Worm (Caenorhabditis elegans) whole organism, late embryonic: ENCODE results near the gene prx-12.
A peak's percentile ranks its signal among the peaks of the same experiment; 100 is the strongest.

Experiments
- C38D4.7 ChIP-seq: fragments of 200-800 bp; sonication (Bioruptor generic); optimal IDR thresholded peaks from 2 replicates; lab custom pipeline; 2018; ENCODE audit warnings: mild to moderate bottlenecking, missing genetic modification characterization, moderate library complexity, missing compliant biosample characterization
- F13H6.1 ChIP-seq: sonication (generic microtip); optimal IDR thresholded peaks from 2 replicates; lab custom pipeline; 2016; ENCODE audit warnings: missing genetic modification characterization, missing compliant biosample characterization
- K02D7.2 ChIP-seq: sonication (generic microtip); optimal IDR thresholded peaks from 2 replicates; lab custom pipeline; 2017; ENCODE audit warnings: mild to moderate bottlenecking, missing genetic modification characterization, missing compliant biosample characterization
- ahr-1 ChIP-seq: sonication (generic microtip); optimal IDR thresholded peaks from 2 replicates; lab custom pipeline; 2016; ENCODE audit warnings: missing genetic modification characterization, missing compliant biosample characterization
- ceh-18 ChIP-seq: sonication (generic microtip); optimal IDR thresholded peaks from 2 replicates; lab custom pipeline; 2016; ENCODE audit warnings: missing genetic modification characterization, missing compliant biosample characterization
- ceh-19 ChIP-seq: fragments of 200-800 bp; sonication (Bioruptor generic); optimal IDR thresholded peaks from 2 replicates; lab custom pipeline; 2018; ENCODE audit warnings: mild to moderate bottlenecking, missing genetic modification characterization, missing compliant biosample characterization
- ceh-2 ChIP-seq: sonication (generic microtip); optimal IDR thresholded peaks from 2 replicates; lab custom pipeline; 2016; ENCODE audit warnings: missing genotype, missing genetic modification characterization, missing compliant biosample characterization
- ceh-22 ChIP-seq: sonication (generic microtip); optimal IDR thresholded peaks from 2 replicates; lab custom pipeline; 2017; ENCODE audit warnings: missing biosample characterization, missing genetic modification characterization
- ceh-31 ChIP-seq: sonication (generic microtip); optimal IDR thresholded peaks from 2 replicates; lab custom pipeline; 2016; ENCODE audit warnings: missing genetic modification characterization, missing compliant biosample characterization
- ceh-34 ChIP-seq: sonication (generic microtip); optimal IDR thresholded peaks from 2 replicates; lab custom pipeline; 2016; ENCODE audit warnings: mild to moderate bottlenecking, missing genetic modification characterization, missing compliant biosample characterization
- ceh-45 ChIP-seq: fragments of 200-800 bp; sonication (Bioruptor generic); IDR thresholded peaks from 2 replicates; pipeline ENCODE4 v1.3.6; 2022; ENCODE audit warnings: missing genetic modification reagents, missing genetic modification characterization, missing compliant biosample characterization
- ceh-9 ChIP-seq: sonication (generic microtip); optimal IDR thresholded peaks from 2 replicates; lab custom pipeline; 2016; ENCODE audit warnings: mild to moderate bottlenecking, missing genetic modification characterization, inconsistent platforms, missing compliant biosample characterization
- elt-2 ChIP-seq: sonication (generic microtip); optimal IDR thresholded peaks from 2 replicates; lab custom pipeline; 2016; ENCODE audit warnings: missing genetic modification reagents, missing genetic modification characterization, missing compliant biosample characterization
- fax-1 ChIP-seq: sonication (generic microtip); optimal IDR thresholded peaks from 2 replicates; lab custom pipeline; 2016; ENCODE audit warnings: missing genotype, missing genetic modification characterization, missing compliant biosample characterization
- fkh-10 ChIP-seq: fragments of 150-350 bp; optimal IDR thresholded peaks from 2 replicates; lab custom pipeline; 2014; ENCODE audit warnings: missing biosample characterization, missing genetic modification reagents, missing genetic modification characterization
- fkh-6 ChIP-seq: sonication (generic microtip); optimal IDR thresholded peaks from 2 replicates; lab custom pipeline; 2016; ENCODE audit warnings: missing genetic modification characterization, missing compliant biosample characterization
- hlh-13 ChIP-seq: fragments of 200-800 bp; sonication (Bioruptor generic); optimal IDR thresholded peaks from 2 replicates; lab custom pipeline; 2018; ENCODE audit warnings: mild to moderate bottlenecking, missing genetic modification characterization, missing compliant biosample characterization
- hlh-30 ChIP-seq: sonication (generic microtip); optimal IDR thresholded peaks from 2 replicates; lab custom pipeline; 2017; ENCODE audit warnings: antibody characterized with exemption, missing genetic modification characterization, missing compliant biosample characterization; ENCODE audit not compliant: insufficient read depth
- hlh-6 ChIP-seq: sonication (generic microtip); optimal IDR thresholded peaks from 2 replicates; lab custom pipeline; 2016; ENCODE audit warnings: missing genotype, missing genetic modification characterization, missing compliant biosample characterization
- lin-11 ChIP-seq: fragments of 200-800 bp; sonication (Bioruptor generic); optimal IDR thresholded peaks from 2 replicates; lab custom pipeline; 2018; ENCODE audit warnings: mild to moderate bottlenecking, missing genetic modification characterization, missing compliant biosample characterization
- madf-2 ChIP-seq: sonication (generic microtip); optimal IDR thresholded peaks from 2 replicates; lab custom pipeline; 2017; ENCODE audit warnings: missing genetic modification characterization, missing compliant biosample characterization
- nfya-1 ChIP-seq: sonication (generic microtip); optimal IDR thresholded peaks from 2 replicates; lab custom pipeline; 2017; ENCODE audit warnings: missing genetic modification characterization, mild to moderate bottlenecking, missing compliant biosample characterization, antibody characterized with exemption, moderate library complexity
- odd-2 ChIP-seq: sonication (generic microtip); optimal IDR thresholded peaks from 2 replicates; lab custom pipeline; 2017; ENCODE audit warnings: antibody characterized with exemption, mild to moderate bottlenecking, missing genetic modification characterization, missing compliant biosample characterization
- pat-9 ChIP-seq: fragments of 200-800 bp; sonication (Bioruptor generic); optimal IDR thresholded peaks from 2 replicates; lab custom pipeline; 2018; ENCODE audit warnings: mild to moderate bottlenecking, missing genetic modification characterization, moderate library complexity, missing compliant biosample characterization
- pha-2 ChIP-seq: sonication (generic microtip); optimal IDR thresholded peaks from 2 replicates; lab custom pipeline; 2017; ENCODE audit warnings: mild to moderate bottlenecking, missing genetic modification characterization, missing compliant biosample characterization
- ref-2 ChIP-seq: sonication (generic microtip); optimal IDR thresholded peaks from 2 replicates; lab custom pipeline; 2016; ENCODE audit warnings: missing genetic modification characterization, missing compliant biosample characterization
- rnt-1 ChIP-seq: sonication (generic microtip); optimal IDR thresholded peaks from 2 replicates; lab custom pipeline; 2016; ENCODE audit warnings: missing genetic modification characterization, missing compliant biosample characterization
- sox-2 ChIP-seq: fragments of 200-800 bp; sonication (Bioruptor generic); IDR thresholded peaks from 2 replicates; pipeline ENCODE4 v1.3.6; 2022; ENCODE audit warnings: missing genetic modification reagents, missing genetic modification characterization, missing compliant biosample characterization
- syd-9 ChIP-seq: sonication (generic microtip); optimal IDR thresholded peaks from 2 replicates; lab custom pipeline; 2016; ENCODE audit warnings: mild to moderate bottlenecking, missing genetic modification characterization, moderate library complexity, missing compliant biosample characterization
- tbx-2 ChIP-seq: sonication (generic microtip); optimal IDR thresholded peaks from 2 replicates; lab custom pipeline; 2016; ENCODE audit warnings: missing genetic modification characterization, missing compliant biosample characterization
- tbx-7 ChIP-seq: sonication (generic microtip); optimal IDR thresholded peaks from 2 replicates; lab custom pipeline; 2016; ENCODE audit warnings: missing genotype, missing genetic modification characterization, missing compliant biosample characterization
- ttx-3 ChIP-seq: sonication (generic microtip); optimal IDR thresholded peaks from 2 replicates; lab custom pipeline; 2016; ENCODE audit warnings: missing genetic modification reagents, missing genetic modification characterization, missing compliant biosample characterization
- unc-42 ChIP-seq: sonication (generic microtip); optimal IDR thresholded peaks from 2 replicates; lab custom pipeline; 2016; ENCODE audit warnings: missing genotype, missing genetic modification characterization, missing compliant biosample characterization
- unc-86 ChIP-seq: sonication (generic microtip); optimal IDR thresholded peaks from 2 replicates; lab custom pipeline; 2016; ENCODE audit warnings: missing genetic modification characterization, missing compliant biosample characterization
- ztf-16 ChIP-seq: sonication (generic microtip); optimal IDR thresholded peaks from 2 replicates; lab custom pipeline; 2017; ENCODE audit warnings: missing genetic modification characterization, missing compliant biosample characterization

Gene prx-12

DNA sequence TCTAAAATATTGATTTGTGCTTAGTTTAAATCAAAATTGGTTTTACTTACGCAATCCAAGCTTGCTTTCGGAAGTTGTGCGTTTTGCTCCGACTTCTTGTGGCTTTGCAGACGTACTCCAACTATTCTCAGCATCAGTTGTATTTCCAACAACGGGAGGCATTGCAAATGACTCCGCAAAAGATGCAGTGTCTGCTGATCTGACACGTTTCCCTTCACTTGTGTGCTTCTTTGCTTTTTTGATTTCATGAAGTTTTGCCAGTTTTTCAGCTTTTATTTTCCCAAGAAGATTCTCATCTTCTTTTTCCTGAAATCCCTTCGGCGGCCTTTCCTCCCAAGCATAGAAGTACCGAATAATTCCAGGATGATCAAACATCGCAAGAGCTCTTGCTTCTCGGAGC lies 18.6 kb downstream of the prx-12 start:
- TF ChIP-seq elt-2 (tag; lab: Kevin White, UChicago) (no peak), fax-1 (no peak), hlh-30 (no peak), C38D4.7 (GFP tag; lab: Kevin White, UChicago) (no peak), ceh-18 (tag; lab: Kevin White, UChicago) (no peak), rnt-1 (no peak), ceh-9 (tag; lab: Kevin White, UChicago) (no peak), sox-2 (no peak), ahr-1 (tag; lab: Kevin White, UChicago) (no peak), syd-9 (tag; lab: Kevin White, UChicago) (no peak), unc-86 (tag; lab: Kevin White, UChicago) (no peak), pha-2 (tag; lab: Kevin White, UChicago) (no peak), lin-11 (tag; lab: Kevin White, UChicago) (no peak), madf-2 (tag; lab: Kevin White, UChicago) (no peak), pat-9 (tag; lab: Kevin White, UChicago) (no peak), nfya-1 (no peak)

DNA sequence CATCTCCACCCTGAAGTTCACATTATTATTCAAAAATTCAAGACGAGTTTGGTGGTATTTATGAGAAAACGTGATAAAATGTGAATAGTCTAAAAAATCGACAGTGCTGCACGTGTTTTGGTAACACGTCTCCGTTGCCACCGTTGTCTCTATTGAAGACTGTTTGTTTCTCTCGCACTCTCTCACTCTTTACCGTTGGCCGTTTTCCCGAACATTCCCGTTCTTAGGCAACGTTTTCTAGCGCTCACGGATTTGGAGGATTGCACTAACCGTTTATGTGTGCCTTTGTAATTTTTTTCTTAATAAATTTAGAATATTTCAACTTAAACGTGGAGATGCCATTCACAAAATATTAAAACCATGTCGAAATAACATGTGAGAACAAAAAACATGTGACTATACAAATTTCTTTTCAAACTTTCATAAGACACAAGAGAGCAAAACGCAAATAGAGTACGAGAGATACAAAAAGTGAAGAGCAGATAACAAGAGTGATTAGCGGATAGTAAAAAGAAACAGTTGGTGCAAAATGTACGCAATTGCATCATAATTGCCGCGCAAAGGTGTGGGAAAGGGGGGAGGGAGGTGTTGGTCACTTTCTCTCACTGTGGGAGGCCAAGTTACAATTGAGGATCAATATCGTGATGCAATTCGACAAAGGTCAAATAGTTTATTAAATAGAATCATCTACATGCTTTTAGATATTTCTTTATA lies 21.9 kb downstream of the prx-12 start, which contains the start of gene pek-1:
Gene pek-1, minus strand, starts transcription at position 51 of the 714 bp plus-strand sequence.
- peak; percentile 64 for TF ChIP-seq ref-2 (tag; lab: Kevin White, UChicago)
- TF ChIP-seq ceh-18 (tag; lab: Kevin White, UChicago), result no peak
- TF ChIP-seq hlh-30, result peak; percentile 61
- peak; percentile 32 for TF ChIP-seq elt-2 (tag; lab: Kevin White, UChicago)

DNA sequence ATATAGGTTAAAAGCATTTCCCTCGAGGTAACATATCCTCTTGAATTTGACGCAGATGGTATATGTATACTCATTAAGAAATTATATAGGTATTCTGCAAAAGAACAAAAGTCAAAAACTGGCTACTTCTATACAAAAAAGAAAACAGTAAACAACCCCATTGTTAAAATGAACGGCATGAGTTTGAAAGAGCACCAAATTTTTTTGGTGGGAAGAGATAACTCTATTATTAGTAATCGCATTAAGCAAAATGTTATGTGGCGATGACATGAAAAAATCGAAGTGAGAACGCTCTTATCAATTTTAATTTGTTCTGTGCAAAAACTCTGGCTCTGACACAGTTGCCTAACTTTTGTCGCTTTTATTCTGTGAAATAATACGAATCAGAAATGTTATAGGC lies 25.6 kb downstream of the prx-12 start, which contains the start of gene F46C3.2:
Gene F46C3.2, minus strand, starts transcription at position 101 of the 400 bp plus-strand sequence.
- no peak for TF ChIP-seq K02D7.2 (tag; lab: Kevin White, UChicago)
- no peak for TF ChIP-seq elt-2 (tag; lab: Kevin White, UChicago)
- no peak for TF ChIP-seq ttx-3
- TF ChIP-seq fax-1, result no peak
- TF ChIP-seq fkh-6 (tag; lab: Kevin White, UChicago), result no peak
- no peak for TF ChIP-seq lin-11 (tag; lab: Kevin White, UChicago)
- TF ChIP-seq odd-2, result no peak
- no peak for TF ChIP-seq C38D4.7 (GFP tag; lab: Kevin White, UChicago)
- TF ChIP-seq rnt-1, result no peak
- no peak for TF ChIP-seq ceh-18 (tag; lab: Kevin White, UChicago)
- TF ChIP-seq ceh-19 (GFP tag; lab: Kevin White, UChicago), result no peak
- no peak for TF ChIP-seq ceh-9 (tag; lab: Kevin White, UChicago)

ce11 chrX:11419988-11420387 lies 26.9 kb downstream of the prx-12 start, which contains the start of gene F46C3.6:
TSS of gene F46C3.6 (minus strand) at chrX:11420074.
- TF ChIP-seq ceh-45, result no peak
- peak; percentile 16 for TF ChIP-seq ref-2 (tag; lab: Kevin White, UChicago)
- no peak for TF ChIP-seq F13H6.1

- no peak for TF ChIP-seq hlh-6 (tag; lab: Kevin White, UChicago)
- no peak for TF ChIP-seq hlh-13 (GFP tag; lab: Kevin White, UChicago)
- TF ChIP-seq tbx-2 (tag; lab: Kevin White, UChicago), result no peak
- no peak for TF ChIP-seq odd-2
- no peak for TF ChIP-seq sox-2
- TF ChIP-seq rnt-1, result no peak
- TF ChIP-seq tbx-7 (tag; lab: Kevin White, UChicago), result no peak
- TF ChIP-seq ceh-18 (tag; lab: Kevin White, UChicago), result no peak
- no peak for TF ChIP-seq hlh-30
- TF ChIP-seq madf-2 (tag; lab: Kevin White, UChicago), result no peak
Measured at ce11 chrX:11426647-11427046, 33.6 kb downstream of the prx-12 start.

- TF ChIP-seq ceh-18 (tag; lab: Kevin White, UChicago) (no peak), ceh-22 (no peak), ceh-2 (tag; lab: Kevin White, UChicago) (no peak), fkh-10 (GFP tag; lab: Kevin White, UChicago) (no peak), lin-11 (tag; lab: Kevin White, UChicago) (no peak), unc-42 (no peak), syd-9 (tag; lab: Kevin White, UChicago) (no peak), ztf-16 (tag; lab: Kevin White, UChicago) (no peak), ceh-31 (tag; lab: Kevin White, UChicago) (no peak), ceh-45 (no peak), ceh-9 (tag; lab: Kevin White, UChicago) (no peak), tbx-7 (tag; lab: Kevin White, UChicago) (no peak), ceh-34 (no peak)
Measured at ce11 chrX:11427550-11427949, 34.5 kb downstream of the prx-12 start.
